Worm (Caenorhabditis elegans): ENCODE results near the gene ZK792.12.

DNA sequence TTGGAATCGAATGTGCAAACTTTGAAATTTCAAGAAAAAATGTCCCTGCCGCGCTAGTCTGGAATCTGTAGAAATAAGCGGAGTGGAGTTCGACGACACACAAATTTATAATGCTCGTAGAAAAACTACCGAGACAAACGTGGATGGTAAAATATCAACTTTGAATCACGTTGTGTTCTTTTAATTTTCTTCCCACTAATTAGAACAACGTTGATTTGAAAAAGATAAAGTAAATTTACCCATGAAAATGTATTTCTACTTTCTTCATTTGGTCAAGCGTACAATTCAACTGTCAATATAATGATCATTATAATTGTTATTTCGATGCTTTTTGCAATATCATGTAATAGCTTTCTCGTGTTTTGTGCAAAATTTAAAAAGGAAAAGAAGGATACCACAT, 48.8 kb downstream of the ZK792.12 start, which contains the start of gene K01A6.5:
- no peak for TF ChIP-seq nhr-129 (tag; optimal IDR thresholded peaks at IDR 0.05)
- no peak for TF ChIP-seq fos-1 (tag; optimal IDR thresholded peaks at IDR 0.05)
